Worm (Caenorhabditis elegans) whole organism, young adult: ENCODE measurements around the gene epg-5.

Source experiments
- B0019.2 ChIP-seq: fragments of 200-800 bp; sonication (Bioruptor generic); conservative IDR thresholded peaks from 2 replicates; pipeline ENCODE4 v1.3.6; 2022; ENCODE audit warnings: missing genetic modification reagents, missing genetic modification characterization, missing compliant biosample characterization
- F39B2.1 ChIP-seq: fragments of 200-800 bp; sonication (Bioruptor generic); IDR thresholded peaks from 2 replicates; pipeline ENCODE4 v1.3.6; 2022; ENCODE audit warnings: missing genetic modification reagents, missing genetic modification characterization, missing compliant biosample characterization
- aptf-3 ChIP-seq: fragments of 200-800 bp; sonication (Bioruptor generic); IDR thresholded peaks from 2 replicates; pipeline ENCODE4 v1.3.6; 2022; ENCODE audit warnings: missing genetic modification characterization, missing compliant biosample characterization
- dpl-1 ChIP-seq: fragments of 150-350 bp; optimal IDR thresholded peaks from 2 replicates; lab custom pipeline; 2014; ENCODE audit warnings: missing biosample characterization, missing genetic modification reagents, missing genetic modification characterization
- egl-18 ChIP-seq: fragments of 200-800 bp; sonication (Bioruptor generic); IDR thresholded peaks from 2 replicates; pipeline ENCODE4 v1.3.6; 2022; ENCODE audit warnings: missing genetic modification reagents, missing genetic modification characterization, missing compliant biosample characterization
- egl-44 ChIP-seq: fragments of 200-800 bp; sonication (Bioruptor generic); IDR thresholded peaks from 2 replicates; pipeline ENCODE4 v1.3.6; 2022; ENCODE audit warnings: missing genetic modification reagents, missing genetic modification characterization, missing compliant biosample characterization
- lin-35 ChIP-seq, 3 experiments: fragments of 150-350 bp in 2 of 3; sonication (generic microtip) in 1 of 3; optimal IDR thresholded peaks; 2 replicates each; lab custom pipeline; 2014 to 2018; ENCODE audit warnings: missing biosample characterization in 3 of 3, missing genetic modification characterization in 3 of 3, missing genetic modification reagents in 3 of 3
- nhr-90 ChIP-seq: sonication (generic microtip); optimal IDR thresholded peaks from 2 replicates; lab custom pipeline; 2016; ENCODE audit warnings: missing genotype, mild to moderate bottlenecking, missing genetic modification characterization, missing compliant biosample characterization
- rec-8 ChIP-seq, 2 experiments: sonication (generic microtip); optimal IDR thresholded peaks; 2 replicates each; lab custom pipeline; 2016; ENCODE audit warnings: mild to moderate bottlenecking in 2 of 2, missing genetic modification characterization in 2 of 2, missing genetic modification reagents in 2 of 2, missing genotype in 2 of 2, missing biosample characterization in 1 of 2, missing compliant biosample characterization in 1 of 2, moderate library complexity in 1 of 2
- snpc-4 ChIP-seq, 5 experiments: fragments of 150-350 bp in 1 of 5; sonication (generic microtip) in 4 of 5; optimal IDR thresholded peaks; 2 replicates each; lab custom pipeline; 2014 to 2018; ENCODE audit warnings: missing genetic modification characterization in 5 of 5, missing biosample characterization in 3 of 5, antibody characterized with exemption in 2 of 5, mild to moderate bottlenecking in 2 of 5, missing compliant biosample characterization in 2 of 5, missing genotype in 2 of 5, moderate library complexity in 2 of 5, missing genetic modification reagents in 1 of 5

ce11 chrII:6589408-6589807, 19.8 kb downstream of the epg-5 start, which contains the start of gene vps-32.1:
- TF ChIP-seq rec-8 (tag; optimal IDR thresholded peaks at IDR 0.05; lab: Kevin White, UChicago) (no peak), lin-35 (GFP tag; optimal IDR thresholded peaks at IDR 0.05; lab: Kevin White, UChicago) (no peak), snpc-4 (GFP tag; optimal IDR thresholded peaks at IDR 0.05; lab: Kevin White, UChicago) (no peak), snpc-4 (tag; optimal IDR thresholded peaks at IDR 0.05; lab: Kevin White, UChicago) (no peak), egl-18 (GFP tag; lab: Robert Waterston, UW) (no peak), nhr-90 (tag; lab: Kevin White, UChicago) (no peak), aptf-3 (GFP tag; lab: Robert Waterston, UW) (no peak), B0019.2 (GFP tag; lab: Robert Waterston, UW) (no peak), F39B2.1 (GFP tag; lab: Robert Waterston, UW) (no peak), egl-44 (no peak), dpl-1 (no peak)
